Fruit fly (Drosophila melanogaster): Measurements from ENCODE around the gene CG31524.
A peak's percentile ranks its signal among the peaks of the same experiment; 100 is the strongest.

The CG31524 gene

dm6 chr3R:30550044-30550443 is 35.9 kb upstream of the CG31524 start (continued):
- peak; percentile 22 for TF ChIP-seq org-1 (GFP tag; optimal IDR thresholded peaks at IDR 0.05)
- TF ChIP-seq chn (GFP tag; optimal IDR thresholded peaks at IDR 0.05) = no peak
- TF ChIP-seq Ada2b (GFP tag; IDR thresholded peaks at IDR 0.05) = peak; percentile 35; the same call in 1 of the 2 replicates
- TF ChIP-seq CG2120 (GFP tag; optimal IDR thresholded peaks at IDR 0.05) = peak; percentile 58
- TF ChIP-seq CG12391 (tag; optimal IDR thresholded peaks at IDR 0.05) = no peak
- 0 out of 2 replicates have a peak, but pooled peaks have one; percentile 13 for TF ChIP-seq Ptx1 (GFP tag; IDR thresholded peaks at IDR 0.05)
- peak in 1 of 2 experiments; percentile 11 for TF ChIP-seq dpn (GFP tag; optimal IDR thresholded peaks at IDR 0.05)
- peak; percentile 12; the same call in 1 of the 2 replicates for TF ChIP-seq stc (GFP tag; IDR thresholded peaks at IDR 0.05)
- peak; percentile 10 for TF ChIP-seq CG13624 (GFP tag; optimal IDR thresholded peaks at IDR 0.05)
- TF ChIP-seq Tbp (GFP tag; optimal IDR thresholded peaks at IDR 0.05) = no peak
- TF ChIP-seq Hmr (GFP tag; optimal IDR thresholded peaks at IDR 0.05) = peak; percentile 62
- TF ChIP-seq HLH54F (GFP tag; optimal IDR thresholded peaks at IDR 0.05) = peak; percentile 1
- TF ChIP-seq dysf (GFP tag; IDR thresholded peaks at IDR 0.05) = peak; percentile 47; the same call in 1 of the 3 replicates
- TF ChIP-seq NC2α (GFP tag; optimal IDR thresholded peaks at IDR 0.05) = no peak
- TF ChIP-seq CG9932 (GFP tag; IDR thresholded peaks at IDR 0.05) = peak; percentile 27
- peak; percentile 25 for TF ChIP-seq CG3281 (GFP tag; optimal IDR thresholded peaks at IDR 0.05)
- TF ChIP-seq Sox102F (GFP tag; optimal IDR thresholded peaks at IDR 0.05) = peak; percentile 20
- peak; percentile 34; the same call in 1 of the 2 replicates for TF ChIP-seq sob (GFP tag; IDR thresholded peaks at IDR 0.05)
- TF ChIP-seq gem (tag; optimal IDR thresholded peaks at IDR 0.05) = peak; percentile 38
- TF ChIP-seq NfI (GFP tag; optimal IDR thresholded peaks at IDR 0.05) = peak; percentile 10
- TF ChIP-seq CG12659 (GFP tag; optimal IDR thresholded peaks at IDR 0.05) = peak; percentile 7
- peak; percentile 43 for TF ChIP-seq CG2678 (tag; optimal IDR thresholded peaks at IDR 0.05)
- TF ChIP-seq abd-A (tag; optimal IDR thresholded peaks at IDR 0.05) = peak; percentile 44
- TF ChIP-seq slbo (GFP tag; IDR thresholded peaks at IDR 0.05) = peak; percentile 56; the same call in 1 of the 2 replicates
- no peak for TF ChIP-seq CG7271 (tag; optimal IDR thresholded peaks at IDR 0.05)
- TF ChIP-seq CG17385 (GFP tag; optimal IDR thresholded peaks at IDR 0.05) = peak; percentile 1
- peak; percentile 53 for TF ChIP-seq row (GFP tag; IDR thresholded peaks at IDR 0.05)
- TF ChIP-seq CG11504 (tag; optimal IDR thresholded peaks at IDR 0.05) = peak; percentile 35
- peak; percentile 35 for TF ChIP-seq CG7839 (tag; optimal IDR thresholded peaks at IDR 0.05)
- no peak for TF ChIP-seq ase (GFP tag; IDR thresholded peaks at IDR 0.05)
- TF ChIP-seq lmd (GFP tag; IDR thresholded peaks at IDR 0.05) = 0 out of 2 replicates have a peak, but pooled peaks have one; percentile 28
- TF ChIP-seq CG8944 (GFP tag; optimal IDR thresholded peaks at IDR 0.05) = no peak
- peak; percentile 31 for TF ChIP-seq CG15514 (GFP tag; optimal IDR thresholded peaks at IDR 0.05)
- TF ChIP-seq grau (tag; optimal IDR thresholded peaks at IDR 0.05) = peak; percentile 30
- TF ChIP-seq Meics (GFP tag; optimal IDR thresholded peaks at IDR 0.05) = peak; percentile 31
- no peak for TF ChIP-seq zfh2 (GFP tag; optimal IDR thresholded peaks at IDR 0.05)
- TF ChIP-seq Taf1 (GFP tag; IDR thresholded peaks at IDR 0.05) = 0 out of 2 replicates have a peak, but pooled peaks have one; percentile 15
- TF ChIP-seq Myb (GFP tag; optimal IDR thresholded peaks at IDR 0.05) = peak; percentile 11
- TF ChIP-seq caup (GFP tag; optimal IDR thresholded peaks at IDR 0.05; ENCODE audit: severe bottlenecking) = peak; percentile 24
- peak; percentile 17 for TF ChIP-seq lilli (GFP tag; optimal IDR thresholded peaks at IDR 0.05)
- TF ChIP-seq Hr51 (GFP tag; optimal IDR thresholded peaks at IDR 0.05) = peak in 1 of 2 experiments; percentile 41
- no peak for TF ChIP-seq CG11696 (GFP tag; IDR thresholded peaks at IDR 0.05)
- peak; percentile 27 for TF ChIP-seq Hand (GFP tag; optimal IDR thresholded peaks at IDR 0.05)
- peak; percentile 47 for TF ChIP-seq mam (GFP tag; optimal IDR thresholded peaks at IDR 0.05)

Measured in whole organism, embryonic.